Fruit fly (Drosophila melanogaster) whole organism, embryonic: Measurements from ENCODE around the gene CG6470.

Experiments used
- Asciz ChIP-seq: fragments of 200-800 bp; sonication (Bioruptor generic); optimal IDR thresholded peaks from 2 replicates; lab custom pipeline; 2017; ENCODE audit warnings: missing biosample characterization, mild to moderate bottlenecking, missing genetic modification characterization, missing genetic modification reagents
- CG1024 ChIP-seq: fragments of 200-800 bp; sonication (Bioruptor generic); IDR thresholded peaks from 2 replicates; pipeline ENCODE4 v1.3.6; 2022; ENCODE audit warnings: missing biosample characterization, missing genetic modification characterization
- CG10431 ChIP-seq: fragments of 200-800 bp; sonication (Bioruptor generic); optimal IDR thresholded peaks from 3 replicates; lab custom pipeline; 2018; ENCODE audit warnings: missing biosample characterization, mild to moderate bottlenecking, missing genetic modification characterization
- CG10979 ChIP-seq: fragments of 200-800 bp; sonication (Bioruptor generic); optimal IDR thresholded peaks from 2 replicates; lab custom pipeline; 2018; ENCODE audit warnings: missing biosample characterization, mild to moderate bottlenecking, missing genetic modification characterization, moderate library complexity
- CG13287 ChIP-seq: fragments of 200-800 bp; sonication (Bioruptor generic); IDR thresholded peaks from 2 replicates; pipeline ENCODE4 v1.3.6; 2022; ENCODE audit warnings: missing biosample characterization, missing genetic modification characterization; ENCODE audit not compliant: partially characterized antibody
- CG13296 ChIP-seq: fragments of 200-800 bp; sonication (Bioruptor generic); optimal IDR thresholded peaks from 3 replicates; lab custom pipeline; 2018; ENCODE audit warnings: missing biosample characterization, mild to moderate bottlenecking, missing genetic modification characterization
- CG14710 ChIP-seq: fragments of 200-800 bp; sonication (Bioruptor generic); optimal IDR thresholded peaks from 3 replicates; lab custom pipeline; 2019; ENCODE audit warnings: missing biosample characterization, mild to moderate bottlenecking, missing genetic modification characterization, moderate library complexity
- CG15011 ChIP-seq: fragments of 200-800 bp; sonication (Bioruptor generic); optimal IDR thresholded peaks from 3 replicates; lab custom pipeline; 2018; ENCODE audit warnings: missing biosample characterization, mild to moderate bottlenecking, missing genetic modification characterization
- CG16815 ChIP-seq: fragments of 200-800 bp; sonication (Bioruptor generic); optimal IDR thresholded peaks from 3 replicates; lab custom pipeline; 2017; ENCODE audit warnings: missing biosample characterization, mild to moderate bottlenecking, missing genetic modification characterization
- CG17361 ChIP-seq: fragments of 200-800 bp; sonication (Bioruptor generic); IDR thresholded peaks from 3 replicates; pipeline ENCODE4 v1.3.6; 2022; ENCODE audit warnings: missing biosample characterization, missing genetic modification characterization
- CG18764 ChIP-seq: fragments of 200-800 bp; sonication (Bioruptor generic); optimal IDR thresholded peaks from 3 replicates; lab custom pipeline; 2016; ENCODE audit warnings: missing biosample characterization, missing genetic modification characterization
- CG2202 ChIP-seq: fragments of 200-800 bp; sonication (Bioruptor generic); optimal IDR thresholded peaks from 2 replicates; lab custom pipeline; 2018; ENCODE audit warnings: missing biosample characterization, mild to moderate bottlenecking, missing genetic modification characterization
- CG4328 ChIP-seq: fragments of 200-800 bp; sonication (Bioruptor generic); optimal IDR thresholded peaks from 3 replicates; lab custom pipeline; 2017; ENCODE audit warnings: missing biosample characterization, missing genetic modification reagents, missing genetic modification characterization
- CG4424 ChIP-seq: fragments of 200-800 bp; sonication (Bioruptor generic); optimal IDR thresholded peaks from 3 replicates; lab custom pipeline; 2016; ENCODE audit warnings: missing biosample characterization, missing genetic modification characterization
- CG6254 ChIP-seq: fragments of 200-800 bp; sonication (Bioruptor generic); optimal IDR thresholded peaks from 3 replicates; lab custom pipeline; 2017; ENCODE audit warnings: mild to moderate bottlenecking, missing biosample characterization, missing genetic modification reagents, missing genetic modification characterization
- CG6813 ChIP-seq: fragments of 200-800 bp; sonication (Bioruptor generic); optimal IDR thresholded peaks from 2 replicates; lab custom pipeline; 2017; ENCODE audit warnings: missing biosample characterization, missing genetic modification characterization, mild to moderate bottlenecking, moderate library complexity, missing genetic modification reagents
- CG7786 ChIP-seq: fragments of 200-800 bp; sonication (Bioruptor generic); optimal IDR thresholded peaks from 2 replicates; lab custom pipeline; 2016; ENCODE audit warnings: missing biosample characterization, missing genetic modification characterization
- Dp ChIP-seq: fragments of 200-800 bp; sonication (Bioruptor generic); optimal IDR thresholded peaks from 2 replicates; lab custom pipeline; 2018; ENCODE audit warnings: missing biosample characterization, mild to moderate bottlenecking, missing genetic modification characterization, moderate library complexity
- Gug ChIP-seq: fragments of 200-800 bp; sonication (Bioruptor generic); IDR thresholded peaks from 4 replicates; pipeline ENCODE4 v1.3.6; 2022; ENCODE audit warnings: missing biosample characterization, missing genetic modification characterization
- HLH4C ChIP-seq: fragments of 200-800 bp; sonication (Bioruptor generic); IDR thresholded peaks from 3 replicates; pipeline ENCODE4 v1.3.6; 2022; ENCODE audit warnings: missing biosample characterization, missing genetic modification characterization; ENCODE audit not compliant: partially characterized antibody
- Hmr ChIP-seq: fragments of 200-800 bp; sonication (Bioruptor generic); optimal IDR thresholded peaks from 3 replicates; lab custom pipeline; 2017; ENCODE audit warnings: mild to moderate bottlenecking, missing biosample characterization, missing genetic modification reagents, missing genetic modification characterization
- MESR4 ChIP-seq: fragments of 200-800 bp; sonication (Bioruptor generic); optimal IDR thresholded peaks from 2 replicates; lab custom pipeline; 2018; ENCODE audit warnings: missing biosample characterization, mild to moderate bottlenecking, missing genetic modification characterization, moderate library complexity
- Neu2 ChIP-seq: fragments of 200-800 bp; sonication (Bioruptor generic); optimal IDR thresholded peaks from 3 replicates; lab custom pipeline; 2016; ENCODE audit warnings: missing biosample characterization, missing genetic modification characterization, borderline replicate concordance
- Ravus ChIP-seq: fragments of 200-800 bp; sonication (Bioruptor generic); IDR thresholded peaks from 2 replicates; pipeline ENCODE4 v1.3.6; 2022; ENCODE audit warnings: missing biosample characterization, missing genetic modification characterization
- Side ChIP-seq: fragments of 200-800 bp; sonication (Bioruptor generic); optimal IDR thresholded peaks from 2 replicates; lab custom pipeline; 2016; ENCODE audit warnings: missing biosample characterization, missing genetic modification characterization
- Ssrp ChIP-seq: fragments of 200-800 bp; sonication (Bioruptor generic); optimal IDR thresholded peaks from 2 replicates; lab custom pipeline; 2018; ENCODE audit warnings: missing biosample characterization, mild to moderate bottlenecking, missing genetic modification characterization, moderate library complexity
- YL-1 ChIP-seq: fragments of 200-800 bp; sonication (Bioruptor generic); optimal IDR thresholded peaks from 3 replicates; lab custom pipeline; 2017; ENCODE audit warnings: missing biosample characterization, mild to moderate bottlenecking, missing genetic modification characterization
- al ChIP-seq: fragments of 200-800 bp; sonication (Bioruptor generic); IDR thresholded peaks from 2 replicates; pipeline ENCODE4 v1.3.6; 2022; ENCODE audit warnings: missing biosample characterization, missing genetic modification characterization
- amos ChIP-seq: fragments of 200-800 bp; sonication (Bioruptor generic); IDR thresholded peaks from 2 replicates; pipeline ENCODE4 v1.3.6; 2022; ENCODE audit warnings: missing biosample characterization, missing genetic modification characterization; ENCODE audit not compliant: partially characterized antibody
- aop ChIP-seq: fragments of 200-800 bp; sonication (Bioruptor generic); IDR thresholded peaks from 2 replicates; pipeline ENCODE4 v1.3.6; 2022; ENCODE audit warnings: missing biosample characterization, missing genetic modification characterization
- ato ChIP-seq: fragments of 200-800 bp; sonication (Bioruptor generic); IDR thresholded peaks from 2 replicates; pipeline ENCODE4 v1.3.6; 2022; ENCODE audit warnings: missing biosample characterization, missing genetic modification characterization; ENCODE audit not compliant: partially characterized antibody
- bigmax ChIP-seq: fragments of 200-800 bp; sonication (Bioruptor generic); optimal IDR thresholded peaks from 2 replicates; lab custom pipeline; 2018; ENCODE audit warnings: missing biosample characterization, mild to moderate bottlenecking, missing genetic modification characterization
- disco-r ChIP-seq: fragments of 200-800 bp; sonication (Bioruptor generic); optimal IDR thresholded peaks from 2 replicates; lab custom pipeline; 2016; ENCODE audit warnings: missing biosample characterization, missing genetic modification characterization
- dmrt99B ChIP-seq: fragments of 200-800 bp; sonication (Bioruptor generic); optimal IDR thresholded peaks from 2 replicates; lab custom pipeline; 2018; ENCODE audit warnings: missing biosample characterization, mild to moderate bottlenecking, missing genetic modification characterization, moderate library complexity
- fd64A ChIP-seq: fragments of 200-800 bp; sonication (Bioruptor generic); optimal IDR thresholded peaks from 3 replicates; lab custom pipeline; 2018; ENCODE audit warnings: missing biosample characterization, mild to moderate bottlenecking, missing genetic modification characterization
- fru ChIP-seq: fragments of >200 bp; optimal IDR thresholded peaks from 2 replicates; lab custom pipeline; 2017
- gsb-n ChIP-seq: fragments of 200-800 bp; sonication (Bioruptor generic); optimal IDR thresholded peaks from 3 replicates; lab custom pipeline; 2018; ENCODE audit warnings: missing biosample characterization, mild to moderate bottlenecking, missing genetic modification characterization
- hb ChIP-seq: fragments of 200-800 bp; sonication (Bioruptor generic); IDR thresholded peaks from 3 replicates; pipeline ENCODE4 v1.3.6; 2022; ENCODE audit warnings: missing biosample characterization, missing genetic modification characterization; ENCODE audit not compliant: partially characterized antibody
- inv ChIP-seq: fragments of 200-800 bp; sonication (Bioruptor generic); IDR thresholded peaks from 2 replicates; pipeline ENCODE4 v1.3.6; 2022; ENCODE audit warnings: missing biosample characterization, missing genetic modification characterization; ENCODE audit not compliant: partially characterized antibody
- repo ChIP-seq: fragments of 200-800 bp; sonication (Bioruptor generic); optimal IDR thresholded peaks from 2 replicates; lab custom pipeline; 2016; ENCODE audit warnings: missing biosample characterization, missing genetic modification characterization
- rib ChIP-seq: fragments of 200-800 bp; sonication (Bioruptor generic); IDR thresholded peaks from 2 replicates; pipeline ENCODE4 v1.3.6; 2022; ENCODE audit warnings: missing biosample characterization, missing genetic modification characterization
- sens-2 ChIP-seq: fragments of 200-800 bp; sonication (Bioruptor generic); IDR thresholded peaks from 2 replicates; pipeline ENCODE4 v1.3.6; 2022; ENCODE audit warnings: missing biosample characterization, missing genetic modification characterization
- stwl ChIP-seq: fragments of 200-800 bp; sonication (Bioruptor generic); optimal IDR thresholded peaks from 3 replicates; lab custom pipeline; 2018; ENCODE audit warnings: missing biosample characterization, mild to moderate bottlenecking, missing genetic modification characterization, moderate library complexity
- tap ChIP-seq: fragments of 200-800 bp; optimal IDR thresholded peaks from 3 replicates; lab custom pipeline; 2019; ENCODE audit warnings: missing biosample characterization, mild to moderate bottlenecking, missing genetic modification characterization, moderate library complexity
- ttk ChIP-seq: fragments of 200-800 bp; sonication (Bioruptor generic); IDR thresholded peaks from 2 replicates; pipeline ENCODE4 v2.1.2; 2022; ENCODE audit warnings: missing biosample characterization, missing genetic modification characterization
- twi ChIP-seq: fragments of 200-800 bp; optimal IDR thresholded peaks from 2 replicates; lab custom pipeline; 2019; ENCODE audit warnings: missing biosample characterization, mild to moderate bottlenecking, missing genetic modification characterization, moderate library complexity
- unc-4 ChIP-seq: fragments of 200-800 bp; sonication (Bioruptor generic); IDR thresholded peaks from 2 replicates; pipeline ENCODE4 v1.3.6; 2022; ENCODE audit warnings: missing biosample characterization, missing genetic modification characterization; ENCODE audit not compliant: partially characterized antibody
- usp ChIP-seq: fragments of >200 bp; optimal IDR thresholded peaks from 2 replicates; lab custom pipeline; 2017; ENCODE audit warnings: missing biosample characterization, missing genetic modification characterization
- vnd ChIP-seq: fragments of 200-800 bp; sonication (Bioruptor generic); IDR thresholded peaks from 3 replicates; pipeline ENCODE4 v1.3.6; 2022; ENCODE audit warnings: missing biosample characterization, missing genetic modification characterization; ENCODE audit not compliant: partially characterized antibody
- yki ChIP-seq: fragments of >200 bp; optimal IDR thresholded peaks from 3 replicates; lab custom pipeline; 2018

Gene CG6470

dm6 chrX:18523146-18523812 lies 8.6 kb upstream of the CG6470 start (continued):
- TF ChIP-seq CG15011 (GFP tag; lab: Kevin White, UChicago) (no peak), CG1024 (GFP tag; lab: Robert Waterston, UW) (no peak), sens-2 (GFP tag; lab: Robert Waterston, UW) (no peak), unc-4 (GFP tag; lab: Robert Waterston, UW) (no peak), CG4328 (GFP tag; lab: Kevin White, UChicago) (no peak), dmrt99B (tag; lab: Kevin White, UChicago) (no peak), Side (GFP tag; lab: Kevin White, UChicago) (no peak), Neu2 (GFP tag; lab: Kevin White, UChicago) (no peak), Gug (GFP tag; lab: Robert Waterston, UW) (no peak), aop (GFP tag; lab: Robert Waterston, UW) (no peak), CG6254 (no peak), CG14710 (tag; lab: Kevin White, UChicago) (peak; percentile 11), Ssrp (tag; lab: Kevin White, UChicago) (peak; percentile 20), bigmax (no peak), hb (GFP tag; lab: Robert Waterston, UW) (no peak), stwl (tag; lab: Kevin White, UChicago) (no peak), disco-r (GFP tag; lab: Kevin White, UChicago) (no peak), inv (GFP tag; lab: Robert Waterston, UW) (no peak), tap (no peak), amos (GFP tag; lab: Robert Waterston, UW) (no peak), CG10431 (GFP tag; lab: Kevin White, UChicago) (no peak), Dp (no peak), CG6813 (GFP tag; lab: Kevin White, UChicago) (no peak), fru (lab: Kevin White, UChicago) (no peak), HLH4C (GFP tag; lab: Robert Waterston, UW) (no peak), YL-1 (GFP tag; lab: Kevin White, UChicago) (no peak), MESR4 (GFP tag; lab: Kevin White, UChicago) (no peak), fd64A (GFP tag; lab: Kevin White, UChicago) (no peak), CG18764 (GFP tag; lab: Kevin White, UChicago) (no peak), vnd (GFP tag; lab: Robert Waterston, UW) (no peak), twi (no peak), CG7786 (GFP tag; lab: Kevin White, UChicago) (no peak), Ravus (GFP tag; lab: Robert Waterston, UW) (no peak), Hmr (no peak), gsb-n (no peak), al (no peak), CG2202 (tag; lab: Kevin White, UChicago) (no peak), CG13296 (GFP tag; lab: Kevin White, UChicago) (no peak), ato (GFP tag; lab: Robert Waterston, UW) (no peak), CG13287 (GFP tag; lab: Robert Waterston, UW) (no peak), usp (no peak), ttk (GFP tag; lab: Robert Waterston, UW) (no peak), repo (GFP tag; lab: Kevin White, UChicago) (no peak), CG4424 (no peak), rib (GFP tag; lab: Robert Waterston, UW) (no peak), yki (lab: Kevin White, UChicago) (no peak), Asciz (GFP tag; lab: Kevin White, UChicago) (no peak), CG10979 (tag; lab: Kevin White, UChicago) (peak; percentile 5), CG16815 (GFP tag; lab: Kevin White, UChicago) (no peak), CG17361 (GFP tag; lab: Robert Waterston, UW) (peak; percentile 28; the same call in 1 of the 3 replicates)
